Worm (Caenorhabditis elegans): ENCODE measurements around the gene F47B10.4.

F47B10.4 gene

ce11 chrX:10883203-10883602 lies 7.9 kb upstream of the F47B10.4 start, which contains the start of gene T21E8.7:
TSS of gene T21E8.7 (plus strand) at chrX:10883503.
- TF ChIP-seq gmeb-2 (tag; optimal IDR thresholded peaks at IDR 0.05) (no peak), nhr-11 (tag; optimal IDR thresholded peaks at IDR 0.05) (no peak), pax-1 (tag; optimal IDR thresholded peaks at IDR 0.05) (no peak), tbx-2 (tag; optimal IDR thresholded peaks at IDR 0.05) (no peak)

- TF ChIP-seq fax-1 (tag; optimal IDR thresholded peaks at IDR 0.05), result no peak
- no peak for TF ChIP-seq C08G9.2 (tag; optimal IDR thresholded peaks at IDR 0.05)
- TF ChIP-seq lin-11 (tag; optimal IDR thresholded peaks at IDR 0.05), result no peak
- TF ChIP-seq unc-3 (GFP tag; conservative IDR thresholded peaks at IDR 0.05), result no peak
- TF ChIP-seq unc-3 (tag; optimal IDR thresholded peaks at IDR 0.05), result no peak
- no peak for TF ChIP-seq hlh-6 (tag; optimal IDR thresholded peaks at IDR 0.05)
- no peak for TF ChIP-seq ceh-22 (tag; optimal IDR thresholded peaks at IDR 0.05)
- no peak for TF ChIP-seq ceh-18 (tag; optimal IDR thresholded peaks at IDR 0.05)
- TF ChIP-seq lim-6 (tag; optimal IDR thresholded peaks at IDR 0.05), result no peak
- TF ChIP-seq nhr-232 (tag; optimal IDR thresholded peaks at IDR 0.05), result no peak
- TF ChIP-seq ama-1 (optimal IDR thresholded peaks at IDR 0.05), result no peak
These were observed 5.2 kb upstream of the F47B10.4 start, which contains the start of gene T21E8.5 for ce11 chrX:10885872-10886271. TSS of gene T21E8.5 (plus strand) at chrX:10886172.

ce11 chrX:10888201-10888600 lies 2.9 kb upstream of the F47B10.4 start, which contains the start of gene F47B10.6:
TSS of gene F47B10.6 (plus strand) at chrX:10888501.
- no peak for TF ChIP-seq nfya-1 (tag; optimal IDR thresholded peaks at IDR 0.05)
- no peak for TF ChIP-seq hlh-13 (GFP tag; optimal IDR thresholded peaks at IDR 0.05)
- no peak for TF ChIP-seq che-1 (tag; optimal IDR thresholded peaks at IDR 0.05)
- no peak for TF ChIP-seq C08G9.2 (tag; optimal IDR thresholded peaks at IDR 0.05)
- TF ChIP-seq ceh-14 (tag; optimal IDR thresholded peaks at IDR 0.05), result no peak
- TF ChIP-seq odd-2 (tag; optimal IDR thresholded peaks at IDR 0.05), result no peak
- TF ChIP-seq elt-2 (tag; optimal IDR thresholded peaks at IDR 0.05), result no peak
- no peak for TF ChIP-seq K09A11.1 (tag; optimal IDR thresholded peaks at IDR 0.05; ENCODE audit: insufficient read depth)
- no peak for TF ChIP-seq C38D4.7 (GFP tag; optimal IDR thresholded peaks at IDR 0.05)
- TF ChIP-seq ama-1 (optimal IDR thresholded peaks at IDR 0.05), result no peak
- no peak for TF ChIP-seq pat-9 (tag; optimal IDR thresholded peaks at IDR 0.05)
- no peak for TF ChIP-seq eyg-1 (tag; optimal IDR thresholded peaks at IDR 0.05)
- no peak for TF ChIP-seq sox-4 (tag; optimal IDR thresholded peaks at IDR 0.05)
- TF ChIP-seq ceh-34 (tag; optimal IDR thresholded peaks at IDR 0.05), result no peak
- no peak for TF ChIP-seq ttx-3 (tag; optimal IDR thresholded peaks at IDR 0.05)
- no peak for TF ChIP-seq syd-9 (tag; optimal IDR thresholded peaks at IDR 0.05)

- no peak for TF ChIP-seq dmd-4 (tag; optimal IDR thresholded peaks at IDR 0.05; ENCODE audit: borderline replicate concordance)
- no peak for TF ChIP-seq ets-4 (tag; optimal IDR thresholded peaks at IDR 0.05)
- no peak for TF ChIP-seq ceh-14 (tag; optimal IDR thresholded peaks at IDR 0.05)
- TF ChIP-seq pax-1 (tag; optimal IDR thresholded peaks at IDR 0.05), result no peak
- no peak for TF ChIP-seq unc-42 (tag; optimal IDR thresholded peaks at IDR 0.05)
- TF ChIP-seq nfya-1 (tag; optimal IDR thresholded peaks at IDR 0.05), result no peak
- no peak for TF ChIP-seq ceh-48 (tag; optimal IDR thresholded peaks at IDR 0.05)
- no peak for TF ChIP-seq elt-2 (tag; optimal IDR thresholded peaks at IDR 0.05)
- TF ChIP-seq zip-5 (tag; optimal IDR thresholded peaks at IDR 0.05), result no peak
- TF ChIP-seq fkh-6 (tag; optimal IDR thresholded peaks at IDR 0.05), result no peak
- TF ChIP-seq ahr-1 (tag; optimal IDR thresholded peaks at IDR 0.05), result no peak
- no peak for TF ChIP-seq lin-11 (tag; optimal IDR thresholded peaks at IDR 0.05)
- no peak for TF ChIP-seq elt-4 (tag; optimal IDR thresholded peaks at IDR 0.05)
- TF ChIP-seq ceh-19 (GFP tag; optimal IDR thresholded peaks at IDR 0.05), result no peak
- no peak for TF ChIP-seq ttx-3 (tag; optimal IDR thresholded peaks at IDR 0.05)
- no peak for TF ChIP-seq sdc-2 (tag; optimal IDR thresholded peaks at IDR 0.05)
These were observed 609 bp upstream of the F47B10.4 start, which contains the start of gene F47B10.5 for ce11 chrX:10890456-10890855. TSS of gene F47B10.5 (minus strand) at chrX:10890556.

Data from whole organism, late embryonic.